Fruit fly (Drosophila melanogaster) whole organism, wandering third instar larva: Measurements from ENCODE around the gene Tcs4.

Experiments
- Abd-B ChIP-seq: fragments of >200 bp; optimal IDR thresholded peaks from 2 replicates; lab custom pipeline; 2017; ENCODE audit warnings: missing biosample characterization, missing genetic modification characterization
- CG32264 ChIP-seq: fragments of 200-800 bp; sonication (Bioruptor generic); optimal IDR thresholded peaks from 2 replicates; lab custom pipeline; 2016; ENCODE audit warnings: missing biosample characterization, missing genetic modification characterization
- CG9705 ChIP-seq: fragments of 200-800 bp; sonication (Bioruptor generic); optimal IDR thresholded peaks from 2 replicates; lab custom pipeline; 2018; ENCODE audit warnings: missing biosample characterization, mild to moderate bottlenecking, missing genetic modification characterization
- CrebA ChIP-seq: fragments of 200-800 bp; sonication (Bioruptor generic); optimal IDR thresholded peaks from 2 replicates; lab custom pipeline; 2016; ENCODE audit warnings: missing biosample characterization, mild to moderate bottlenecking, missing genetic modification characterization, borderline replicate concordance
- Dfd ChIP-seq: fragments of >200 bp; optimal IDR thresholded peaks from 2 replicates; lab custom pipeline; 2017; ENCODE audit warnings: missing biosample characterization, missing genetic modification characterization
- Dif ChIP-seq: fragments of 200-275, 200-300 bp; sonication (Bioruptor generic); optimal IDR thresholded peaks from 2 replicates; lab custom pipeline; 2018; ENCODE audit warnings: missing biosample characterization, missing genetic modification characterization; ENCODE audit not compliant: partially characterized antibody
- GATAd ChIP-seq: sonication (Bioruptor generic); optimal IDR thresholded peaks from 2 replicates; lab custom pipeline; 2016; ENCODE audit warnings: missing biosample characterization, missing genetic modification characterization
- HLH106 ChIP-seq: fragments of 200-800 bp; optimal IDR thresholded peaks from 3 replicates; lab custom pipeline; 2019; ENCODE audit warnings: missing biosample characterization, mild to moderate bottlenecking, missing genetic modification characterization, moderate library complexity
- Hnf4 ChIP-seq: fragments of 200-800 bp; sonication (Bioruptor generic); optimal IDR thresholded peaks from 2 replicates; lab custom pipeline; 2016; ENCODE audit warnings: missing biosample characterization, mild to moderate bottlenecking, missing genetic modification characterization
- Hr78 ChIP-seq: fragments of >200 bp; optimal IDR thresholded peaks from 2 replicates; lab custom pipeline; 2017; ENCODE audit warnings: missing biosample characterization, missing genetic modification characterization
- Hr83 ChIP-seq: fragments of 200-300 bp; sonication (Bioruptor generic); optimal IDR thresholded peaks from 2 replicates; lab custom pipeline; 2016; ENCODE audit warnings: missing biosample characterization, mild to moderate bottlenecking, missing genetic modification characterization, moderate library complexity; ENCODE audit not compliant: poor library complexity, severe bottlenecking
- Jra ChIP-seq: sonication (Bioruptor generic); optimal IDR thresholded peaks from 2 replicates; lab custom pipeline; 2016; ENCODE audit warnings: missing biosample characterization, missing genetic modification characterization
- Mio ChIP-seq: sonication (Bioruptor generic); optimal IDR thresholded peaks from 2 replicates; lab custom pipeline; 2016; ENCODE audit warnings: missing biosample characterization, missing genetic modification characterization
- Myc ChIP-seq: fragments of >200 bp; optimal IDR thresholded peaks from 2 replicates; lab custom pipeline; 2017
- N ChIP-seq: fragments of >200 bp; optimal IDR thresholded peaks from 2 replicates; lab custom pipeline; 2018; ENCODE audit warnings: missing biosample characterization, missing external identifiers, missing genetic modification characterization
- OdsH ChIP-seq: fragments of 200-800 bp; sonication (Bioruptor generic); optimal IDR thresholded peaks from 2 replicates; lab custom pipeline; 2016; ENCODE audit warnings: missing biosample characterization, mild to moderate bottlenecking, missing genetic modification characterization
- Rel ChIP-seq, 2 experiments: fragments of 200-800 bp; sonication (Bioruptor generic) in 1 of 2; optimal IDR thresholded peaks; 2 replicates in 1 of 2; 3 replicates in 1 of 2; lab custom pipeline; 2016 to 2019; ENCODE audit warnings: mild to moderate bottlenecking in 2 of 2, missing biosample characterization in 2 of 2, missing genetic modification characterization in 2 of 2, moderate library complexity in 1 of 2
- Sp1 ChIP-seq: fragments of 200-800 bp; sonication (Bioruptor generic); optimal IDR thresholded peaks from 3 replicates; lab custom pipeline; 2019; ENCODE audit warnings: missing biosample characterization, mild to moderate bottlenecking, missing genetic modification characterization, moderate library complexity
- Vsx2 ChIP-seq: fragments of 200-300, 225-300 bp; sonication (Bioruptor generic); optimal IDR thresholded peaks from 2 replicates; lab custom pipeline; 2018; ENCODE audit warnings: missing biosample characterization, missing genetic modification characterization; ENCODE audit not compliant: partially characterized antibody
- br ChIP-seq: fragments of 200-800 bp; sonication (Bioruptor generic); optimal IDR thresholded peaks from 2 replicates; lab custom pipeline; 2016; ENCODE audit warnings: missing biosample characterization, missing genetic modification characterization
- brk ChIP-seq: fragments of 200-800 bp; sonication (Bioruptor generic); optimal IDR thresholded peaks from 2 replicates; lab custom pipeline; 2016; ENCODE audit warnings: missing biosample characterization, mild to moderate bottlenecking, missing genetic modification characterization
- dl ChIP-seq, 2 experiments: fragments of 175-275, 200-275 bp in 1 of 2; fragments of 200-275 bp in 1 of 2; sonication (Bioruptor generic); optimal IDR thresholded peaks; lab custom pipeline; 2018; ENCODE audit warnings: mild to moderate bottlenecking in 2 of 2, missing biosample characterization in 2 of 2, missing genetic modification characterization in 2 of 2, moderate library complexity in 2 of 2; ENCODE audit not compliant: partially characterized antibody in 2 of 2, insufficient read depth in 1 of 2
- dmrt93B ChIP-seq: fragments of 200-800 bp; sonication (Bioruptor generic); optimal IDR thresholded peaks from 2 replicates; lab custom pipeline; 2018; ENCODE audit warnings: missing biosample characterization, mild to moderate bottlenecking, missing genetic modification characterization
- dsf ChIP-seq: sonication (Bioruptor generic); optimal IDR thresholded peaks from 2 replicates; lab custom pipeline; 2016; ENCODE audit warnings: missing biosample characterization, missing genetic modification characterization, borderline replicate concordance
- ey ChIP-seq: fragments of 200-800 bp; sonication (Bioruptor generic); optimal IDR thresholded peaks from 2 replicates; lab custom pipeline; 2016; ENCODE audit warnings: missing biosample characterization, missing genetic modification characterization
- foxo ChIP-seq, 2 experiments: fragments of 200-800 bp; sonication (Bioruptor generic); optimal IDR thresholded peaks; 2 replicates in 1 of 2; 3 replicates in 1 of 2; lab custom pipeline; 2016 to 2017; ENCODE audit warnings: missing biosample characterization in 2 of 2, missing genetic modification characterization in 2 of 2
- fru ChIP-seq: fragments of 200-800 bp; sonication (Bioruptor generic); optimal IDR thresholded peaks from 3 replicates; lab custom pipeline; 2016; ENCODE audit warnings: missing biosample characterization, mild to moderate bottlenecking, missing genetic modification characterization
- h ChIP-seq: fragments of 200-800 bp; sonication (Bioruptor generic); optimal IDR thresholded peaks from 3 replicates; lab custom pipeline; 2016; ENCODE audit warnings: missing biosample characterization, mild to moderate bottlenecking, missing genetic modification characterization
- jim ChIP-seq: fragments of 175-275, 200-325 bp; sonication (Bioruptor generic); optimal IDR thresholded peaks from 2 replicates; lab custom pipeline; 2016; ENCODE audit warnings: missing biosample characterization, mild to moderate bottlenecking, missing genetic modification characterization
- lola ChIP-seq: fragments of >200 bp; optimal IDR thresholded peaks from 2 replicates; lab custom pipeline; 2017; ENCODE audit warnings: missing biosample characterization, missing genetic modification characterization
- pan ChIP-seq: fragments of >200 bp; optimal IDR thresholded peaks from 2 replicates; lab custom pipeline; 2017
- psq ChIP-seq: fragments of 200-800 bp; sonication (Bioruptor generic); optimal IDR thresholded peaks from 3 replicates; lab custom pipeline; 2017; ENCODE audit warnings: missing biosample characterization, mild to moderate bottlenecking, missing genetic modification characterization, moderate library complexity
- rgr ChIP-seq: fragments of 200-800 bp; sonication (Bioruptor generic); optimal IDR thresholded peaks from 3 replicates; lab custom pipeline; 2016; ENCODE audit warnings: missing biosample characterization, mild to moderate bottlenecking, missing genetic modification characterization
- sage ChIP-seq: fragments of 200-800 bp; sonication (Bioruptor generic); optimal IDR thresholded peaks from 2 replicates; lab custom pipeline; 2016; ENCODE audit warnings: missing biosample characterization, mild to moderate bottlenecking, missing genetic modification characterization
- sv ChIP-seq: fragments of 200-800 bp; sonication (Bioruptor generic); optimal IDR thresholded peaks from 3 replicates; lab custom pipeline; 2016; ENCODE audit warnings: missing biosample characterization, missing genetic modification characterization
- tai ChIP-seq: sonication (Bioruptor generic); optimal IDR thresholded peaks from 2 replicates; lab custom pipeline; 2016; ENCODE audit warnings: missing biosample characterization, missing genetic modification characterization
- usp ChIP-seq: fragments of >200 bp; optimal IDR thresholded peaks from 2 replicates; lab custom pipeline; 2017; ENCODE audit warnings: missing biosample characterization, missing genetic modification characterization
- woc ChIP-seq: sonication (Bioruptor generic); optimal IDR thresholded peaks from 2 replicates; lab custom pipeline; 2016; ENCODE audit warnings: missing biosample characterization, mild to moderate bottlenecking, missing genetic modification characterization

Gene Tcs4

dm6 chrX:19668405-19668804 lies 33.1 kb downstream of the Tcs4 start (continued):
- TF ChIP-seq tai (GFP tag; lab: Kevin White, UChicago) (no peak), Myc (no peak), dmrt93B (peak; percentile 98), pan (lab: Kevin White, UChicago) (no peak), rgr (GFP tag; lab: Kevin White, UChicago) (peak; percentile 100), OdsH (peak; percentile 99), woc (peak; percentile 100), fru (GFP tag; lab: Kevin White, UChicago) (peak; percentile 100), CrebA (no peak), Mio (GFP tag; lab: Kevin White, UChicago) (peak; percentile 95), CG32264 (GFP tag; lab: Kevin White, UChicago) (peak; percentile 99)

- TF ChIP-seq dmrt93B, result no peak
- peak; percentile 41 for TF ChIP-seq Vsx2 (GFP tag; lab: Kevin White, UChicago)
- TF ChIP-seq, all 38 proteins: peak for 1
Measured at dm6 chrX:19667444-19668104, 34.0 kb downstream of the Tcs4 start.

- TF ChIP-seq dmrt93B (peak; percentile 58), lola (GFP tag; lab: Kevin White, UChicago) (no peak), usp (no peak), Hr83 (peak; percentile 75), GATAd (GFP tag; lab: Kevin White, UChicago) (no peak), foxo (GFP tag; optimal IDR thresholded peaks at IDR 0.05; lab: Kevin White, UChicago) (peak in 1 of 2 experiments; percentile 71), ey (peak; percentile 72), brk (GFP tag; lab: Kevin White, UChicago) (no peak), Sp1 (GFP tag; lab: Kevin White, UChicago) (peak; percentile 51), HLH106 (peak; percentile 71), tai (GFP tag; lab: Kevin White, UChicago) (no peak), br (GFP tag; lab: Kevin White, UChicago) (peak; percentile 46), Rel (GFP tag; optimal IDR thresholded peaks at IDR 0.05; lab: Kevin White, UChicago) (no peak), Rel (tag; optimal IDR thresholded peaks at IDR 0.05; lab: Kevin White, UChicago) (peak; percentile 42), sage (no peak), Vsx2 (GFP tag; lab: Kevin White, UChicago) (no peak), fru (GFP tag; lab: Kevin White, UChicago) (peak; percentile 67), dsf (GFP tag; lab: Kevin White, UChicago) (no peak), sv (peak; percentile 3), Abd-B (GFP tag; lab: Kevin White, UChicago) (no peak), psq (GFP tag; lab: Kevin White, UChicago) (peak; percentile 47), dl (GFP tag; optimal IDR thresholded peaks at IDR 0.05; lab: Kevin White, UChicago; ENCODE audit: insufficient read depth in 1 of 2, partially characterized antibody in 2 of 2) (no peak), rgr (GFP tag; lab: Kevin White, UChicago) (peak; percentile 72), N (no peak), Dfd (GFP tag; lab: Kevin White, UChicago) (no peak), Dif (no peak), CG9705 (GFP tag; lab: Kevin White, UChicago) (peak; percentile 48), CG32264 (GFP tag; lab: Kevin White, UChicago) (no peak), Mio (GFP tag; lab: Kevin White, UChicago) (peak; percentile 33), Hr78 (GFP tag; lab: Kevin White, UChicago) (no peak), CrebA (no peak), woc (peak; percentile 67), Myc (no peak), Hnf4 (GFP tag; lab: Kevin White, UChicago) (peak; percentile 78), jim (no peak), h (peak; percentile 75), pan (lab: Kevin White, UChicago) (no peak), Jra (GFP tag; lab: Kevin White, UChicago) (no peak), OdsH (peak; percentile 30)
Measured at dm6 chrX:19666991-19667409, 34.6 kb downstream of the Tcs4 start, which contains the start of gene Zw. Gene Zw, plus strand, starts transcription at chrX:19667252.
